Worm (Caenorhabditis elegans): ENCODE measurements around the gene H06A10.1.

Gene H06A10.1

ce11 chrX:13506043-13506442 is 1.3 kb upstream of the H06A10.1 start:
- TF ChIP-seq tlf-1 (GFP tag; optimal IDR thresholded peaks at IDR 0.05) (no peak), ceh-100 (GFP tag; IDR thresholded peaks at IDR 0.05) (no peak), F37B4.10 (GFP tag; IDR thresholded peaks at IDR 0.05) (no peak), mel-28 (tag; optimal IDR thresholded peaks at IDR 0.05; ENCODE audit: borderline replicate concordance) (no peak), egrh-3 (GFP tag; IDR thresholded peaks at IDR 0.05) (no peak), Y53F4B.3 (GFP tag; IDR thresholded peaks at IDR 0.05) (no peak)

ce11 chrX:13506493-13506892 is 840 bp upstream of the H06A10.1 start:
- TF ChIP-seq snpc-4 (GFP tag; optimal IDR thresholded peaks at IDR 0.05) (no peak), snpc-4 (tag; optimal IDR thresholded peaks at IDR 0.05) (peak in 3 of 4 experiments; percentile 33 to 76 (median 73)), hlh-12 (tag; optimal IDR thresholded peaks at IDR 0.05) (no peak)

- TF ChIP-seq egrh-3 (GFP tag; IDR thresholded peaks at IDR 0.05) (peak; percentile 97), ceh-100 (GFP tag; IDR thresholded peaks at IDR 0.05) (no peak), lin-40 (tag; optimal IDR thresholded peaks at IDR 0.05) (no peak), nhr-120 (GFP tag; IDR thresholded peaks at IDR 0.05) (0 out of 2 replicates have a peak, but pooled peaks have one; percentile 4), zfh-2 (GFP tag; conservative IDR thresholded peaks at IDR 0.05) (peak; percentile 92)
Observed at ce11 chrX:13510234-13510837, 3.0 kb downstream of the H06A10.1 start.

- TF ChIP-seq lag-1 (GFP tag; IDR thresholded peaks at IDR 0.05) = no peak
- TF ChIP-seq xnd-1 (tag; optimal IDR thresholded peaks at IDR 0.05) = no peak
- no peak for TF ChIP-seq sdz-38 (tag; optimal IDR thresholded peaks at IDR 0.05)
- no peak for TF ChIP-seq ztf-3 (GFP tag; optimal IDR thresholded peaks at IDR 0.05)
- TF ChIP-seq chd-7 (tag; optimal IDR thresholded peaks at IDR 0.05) = no peak
- TF ChIP-seq nhr-120 (GFP tag; IDR thresholded peaks at IDR 0.05) = no peak
- TF ChIP-seq Y67H2A.10 (GFP tag; conservative IDR thresholded peaks at IDR 0.05) = no peak
- TF ChIP-seq lir-1 (GFP tag; conservative IDR thresholded peaks at IDR 0.05) = no peak
- TF ChIP-seq F10E7.11 (tag; optimal IDR thresholded peaks at IDR 0.05) = no peak
- no peak for TF ChIP-seq ztf-25 (GFP tag; IDR thresholded peaks at IDR 0.05)
- no peak for TF ChIP-seq snpc-1.1 (tag; optimal IDR thresholded peaks at IDR 0.05; ENCODE audit: insufficient read depth)
Observed at ce11 chrX:13510997-13511396, 3.7 kb downstream of the H06A10.1 start, which contains the start of gene col-185. TSS of gene col-185 (minus strand) at chrX:13511097.

ce11 chrX:13511796-13512195 is 4.5 kb downstream of the H06A10.1 start:
- TF ChIP-seq B0261.1 (tag; optimal IDR thresholded peaks at IDR 0.05) (peak; percentile 87), Y56A3A.18 (GFP tag; IDR thresholded peaks at IDR 0.05) (peak; percentile 95), ccch-3 (GFP tag; optimal IDR thresholded peaks at IDR 0.05) (no peak), ceh-58 (GFP tag; IDR thresholded peaks at IDR 0.05) (no peak), rec-8 (tag; optimal IDR thresholded peaks at IDR 0.05) (peak; percentile 51 to 70), C06A6.2 (GFP tag; conservative IDR thresholded peaks at IDR 0.05) (no peak), ztf-6 (GFP tag; IDR thresholded peaks at IDR 0.05) (no peak), sdz-38 (tag; optimal IDR thresholded peaks at IDR 0.05) (no peak), zfh-2 (GFP tag; conservative IDR thresholded peaks at IDR 0.05) (no peak), B0019.2 (GFP tag; conservative IDR thresholded peaks at IDR 0.05) (no peak), F49E8.2 (tag; optimal IDR thresholded peaks at IDR 0.05; ENCODE audit: insufficient read depth) (no peak), unc-130 (GFP tag; optimal IDR thresholded peaks at IDR 0.05) (peak; percentile 54), efl-1 (GFP tag; optimal IDR thresholded peaks at IDR 0.05) (no peak), ztf-22 (GFP tag; optimal IDR thresholded peaks at IDR 0.05) (no peak), mel-28 (tag; optimal IDR thresholded peaks at IDR 0.05; ENCODE audit: borderline replicate concordance) (no peak), nhr-90 (tag; optimal IDR thresholded peaks at IDR 0.05) (peak; percentile 92), bed-2 (GFP tag; IDR thresholded peaks at IDR 0.05) (no peak), hmg-20 (GFP tag; IDR thresholded peaks at IDR 0.05) (peak; percentile 34; the same call in 1 of the 2 replicates), pha-4 (tag; optimal IDR thresholded peaks at IDR 0.05) (no peak), die-1 (tag; optimal IDR thresholded peaks at IDR 0.05) (peak; percentile 89), K11D2.4 (GFP tag; IDR thresholded peaks at IDR 0.05) (peak; percentile 57; the same call in 1 of the 2 replicates), egrh-3 (GFP tag; IDR thresholded peaks at IDR 0.05) (no peak), athp-1 (tag; optimal IDR thresholded peaks at IDR 0.05) (peak; percentile 53)
